Worm (Caenorhabditis elegans): ENCODE measurements around the gene B0304.4.
A peak's percentile ranks its signal among the peaks of the same experiment; 100 is the strongest.

Gene B0304.4

ce11 chrII:4525185-4525584, 2.2 kb upstream of the B0304.4 start:
- TF ChIP-seq lsy-2 (tag; optimal IDR thresholded peaks at IDR 0.05): no peak
- TF ChIP-seq nhr-23 (tag; optimal IDR thresholded peaks at IDR 0.05): no peak
- no peak for TF ChIP-seq nhr-21 (tag; optimal IDR thresholded peaks at IDR 0.05)
- no peak for TF ChIP-seq mdl-1 (tag; optimal IDR thresholded peaks at IDR 0.05)
- no peak for TF ChIP-seq unc-62 (GFP tag; optimal IDR thresholded peaks at IDR 0.05)
- TF ChIP-seq nhr-77 (tag; optimal IDR thresholded peaks at IDR 0.05): no peak

- TF ChIP-seq C34F6.9 (tag; optimal IDR thresholded peaks at IDR 0.05) (no peak), ztf-1 (GFP tag; conservative IDR thresholded peaks at IDR 0.05) (no peak), lsy-2 (tag; optimal IDR thresholded peaks at IDR 0.05) (peak in 1 of 2 experiments; percentile 45), nhr-77 (tag; optimal IDR thresholded peaks at IDR 0.05) (no peak), ceh-16 (tag; optimal IDR thresholded peaks at IDR 0.05) (no peak), sma-3 (GFP tag; optimal IDR thresholded peaks at IDR 0.05) (no peak), F13H6.1 (tag; optimal IDR thresholded peaks at IDR 0.05) (peak; percentile 32), aly-2 (tag; optimal IDR thresholded peaks at IDR 0.05) (no peak), unc-39 (tag; optimal IDR thresholded peaks at IDR 0.05) (no peak), mab-5 (tag; optimal IDR thresholded peaks at IDR 0.05) (no peak), nhr-237 (tag; optimal IDR thresholded peaks at IDR 0.05) (no peak), peb-1 (tag; optimal IDR thresholded peaks at IDR 0.05) (no peak), fos-1 (tag; optimal IDR thresholded peaks at IDR 0.05) (no peak), ZK546.5 (tag; optimal IDR thresholded peaks at IDR 0.05) (no peak)
These were observed 2.9 kb downstream of the B0304.4 start for ce11 chrII:4519976-4520594.

- TF ChIP-seq sma-9 (GFP tag; optimal IDR thresholded peaks at IDR 0.05): peak; percentile 56
- no peak for TF ChIP-seq sma-9 (tag; optimal IDR thresholded peaks at IDR 0.05)
- peak; percentile 66 for TF ChIP-seq nhr-129 (tag; optimal IDR thresholded peaks at IDR 0.05)
- TF ChIP-seq mab-5 (tag; optimal IDR thresholded peaks at IDR 0.05): no peak
- peak; percentile 16 to 83 for TF ChIP-seq lsy-2 (tag; optimal IDR thresholded peaks at IDR 0.05)
- peak; percentile 0 for TF ChIP-seq C34F6.9 (tag; optimal IDR thresholded peaks at IDR 0.05)
- peak; percentile 4 for TF ChIP-seq ztf-4 (tag; optimal IDR thresholded peaks at IDR 0.05)
- TF ChIP-seq R02D3.7 (tag; optimal IDR thresholded peaks at IDR 0.05): no peak
- no peak for TF ChIP-seq Y55F3AM.14 (GFP tag; optimal IDR thresholded peaks at IDR 0.05)
- no peak for TF ChIP-seq unc-62 (GFP tag; optimal IDR thresholded peaks at IDR 0.05)
- TF ChIP-seq aly-2 (tag; optimal IDR thresholded peaks at IDR 0.05): no peak
- peak; percentile 71 for TF ChIP-seq F13H6.1 (tag; optimal IDR thresholded peaks at IDR 0.05)
These were observed 4.6 kb downstream of the B0304.4 start, which contains the start of gene hlh-1 for ce11 chrII:4518300-4518907. Gene hlh-1, plus strand, starts transcription at chrII:4518574.

- TF ChIP-seq lsy-2 (tag; optimal IDR thresholded peaks at IDR 0.05) (no peak), ztf-1 (GFP tag; conservative IDR thresholded peaks at IDR 0.05) (no peak), nhr-237 (tag; optimal IDR thresholded peaks at IDR 0.05) (no peak), nhr-10 (tag; optimal IDR thresholded peaks at IDR 0.05) (no peak), nhr-12 (tag; optimal IDR thresholded peaks at IDR 0.05) (no peak), gmeb-1 (tag; optimal IDR thresholded peaks at IDR 0.05) (no peak), R02D3.7 (tag; optimal IDR thresholded peaks at IDR 0.05) (no peak), crh-2 (tag; optimal IDR thresholded peaks at IDR 0.05) (no peak), elt-1 (tag; optimal IDR thresholded peaks at IDR 0.05) (no peak), ztf-4 (tag; optimal IDR thresholded peaks at IDR 0.05) (no peak), snpc-4 (tag; optimal IDR thresholded peaks at IDR 0.05) (no peak), nhr-21 (tag; optimal IDR thresholded peaks at IDR 0.05) (no peak), nhr-129 (tag; optimal IDR thresholded peaks at IDR 0.05) (no peak), Y55F3AM.14 (GFP tag; optimal IDR thresholded peaks at IDR 0.05) (no peak), mdl-1 (tag; optimal IDR thresholded peaks at IDR 0.05) (no peak), elt-3 (tag; optimal IDR thresholded peaks at IDR 0.05) (no peak), fos-1 (tag; optimal IDR thresholded peaks at IDR 0.05) (no peak), aly-2 (tag; optimal IDR thresholded peaks at IDR 0.05) (no peak), F13H6.1 (tag; optimal IDR thresholded peaks at IDR 0.05) (no peak), mbf-1 (tag; optimal IDR thresholded peaks at IDR 0.05) (no peak)
These were observed 5.8 kb downstream of the B0304.4 start for ce11 chrII:4517254-4517653.

ce11 chrII:4516291-4516690, 6.7 kb downstream of the B0304.4 start:
- no peak for TF ChIP-seq aly-2 (tag; optimal IDR thresholded peaks at IDR 0.05)
- no peak for TF ChIP-seq nhr-77 (tag; optimal IDR thresholded peaks at IDR 0.05)
- TF ChIP-seq sma-9 (GFP tag; optimal IDR thresholded peaks at IDR 0.05): no peak
- TF ChIP-seq sma-9 (tag; optimal IDR thresholded peaks at IDR 0.05): no peak
- TF ChIP-seq nhr-25 (tag; optimal IDR thresholded peaks at IDR 0.05): no peak
- no peak for TF ChIP-seq nhr-129 (tag; optimal IDR thresholded peaks at IDR 0.05)
- no peak for TF ChIP-seq nhr-12 (tag; optimal IDR thresholded peaks at IDR 0.05)
- no peak for TF ChIP-seq unc-39 (tag; optimal IDR thresholded peaks at IDR 0.05)
- no peak for TF ChIP-seq sem-4 (tag; optimal IDR thresholded peaks at IDR 0.05)
- TF ChIP-seq nhr-10 (tag; optimal IDR thresholded peaks at IDR 0.05): no peak
- no peak for TF ChIP-seq nhr-237 (tag; optimal IDR thresholded peaks at IDR 0.05)
- TF ChIP-seq mbf-1 (tag; optimal IDR thresholded peaks at IDR 0.05): no peak
- TF ChIP-seq lin-11 (tag; optimal IDR thresholded peaks at IDR 0.05): no peak
- no peak for TF ChIP-seq unc-55 (GFP tag; optimal IDR thresholded peaks at IDR 0.05)
- no peak for TF ChIP-seq nhr-21 (tag; optimal IDR thresholded peaks at IDR 0.05)
- no peak for TF ChIP-seq blmp-1 (tag; optimal IDR thresholded peaks at IDR 0.05; ENCODE audit: insufficient read depth)
- no peak for TF ChIP-seq egl-27 (tag; optimal IDR thresholded peaks at IDR 0.05)
